Fruit fly (Drosophila melanogaster): ENCODE results near the gene Usp32.

Gene Usp32

dm6 chr3L:19836375-19836937 is 34.5 kb upstream of the Usp32 start, which contains the start of gene kto (continued):
- TF ChIP-seq sna (GFP tag; IDR thresholded peaks at IDR 0.05; ENCODE audit: partially characterized antibody): peak; percentile 83
- peak; percentile 79 for TF ChIP-seq CG14860 (GFP tag; IDR thresholded peaks at IDR 0.05; ENCODE audit: partially characterized antibody)
- no peak for TF ChIP-seq Gug (GFP tag; IDR thresholded peaks at IDR 0.05)
- peak; percentile 90 for TF ChIP-seq HLH4C (GFP tag; IDR thresholded peaks at IDR 0.05; ENCODE audit: partially characterized antibody)
- no peak for TF ChIP-seq bowl (GFP tag; IDR thresholded peaks at IDR 0.05)
- TF ChIP-seq CG15073 (GFP tag; optimal IDR thresholded peaks at IDR 0.05): no peak
- no peak for TF ChIP-seq Ravus (GFP tag; IDR thresholded peaks at IDR 0.05)
- TF ChIP-seq CG6791 (GFP tag; IDR thresholded peaks at IDR 0.05; ENCODE audit: partially characterized antibody): peak; percentile 91
- TF ChIP-seq sob (GFP tag; IDR thresholded peaks at IDR 0.05): no peak
- no peak for TF ChIP-seq CG11560 (tag; IDR thresholded peaks at IDR 0.05)
- no peak for TF ChIP-seq gsb (GFP tag; IDR thresholded peaks at IDR 0.05)
- no peak for TF ChIP-seq CrebB (tag; optimal IDR thresholded peaks at IDR 0.05)
- no peak for TF ChIP-seq NC2β (GFP tag; optimal IDR thresholded peaks at IDR 0.05)
- no peak for TF ChIP-seq sd (tag; optimal IDR thresholded peaks at IDR 0.05)
- peak; percentile 41 for TF ChIP-seq YL-1 (GFP tag; optimal IDR thresholded peaks at IDR 0.05)
- no peak for TF ChIP-seq CG2712 (tag; optimal IDR thresholded peaks at IDR 0.05)
- peak; percentile 28; the same call in 1 of the 2 replicates for TF ChIP-seq CG42726 (GFP tag; IDR thresholded peaks at IDR 0.05; ENCODE audit: partially characterized antibody)
- TF ChIP-seq Eip74EF (GFP tag; optimal IDR thresholded peaks at IDR 0.05): no peak
- TF ChIP-seq h (optimal IDR thresholded peaks at IDR 0.05): no peak
- TF ChIP-seq sqz (GFP tag; optimal IDR thresholded peaks at IDR 0.05): no peak
- no peak for TF ChIP-seq CG31365 (tag; optimal IDR thresholded peaks at IDR 0.05)
- peak; percentile 70 for TF ChIP-seq CG2129 (GFP tag; IDR thresholded peaks at IDR 0.05; ENCODE audit: partially characterized antibody)
- TF ChIP-seq CG31224 (GFP tag; IDR thresholded peaks at IDR 0.05): no peak
- TF ChIP-seq NC2α (GFP tag; optimal IDR thresholded peaks at IDR 0.05): no peak
- TF ChIP-seq lmd (GFP tag; IDR thresholded peaks at IDR 0.05): no peak
- TF ChIP-seq Abd-B (GFP tag; optimal IDR thresholded peaks at IDR 0.05): no peak
- peak; percentile 84 for TF ChIP-seq sens (GFP tag)
- TF ChIP-seq MBD-R2 (GFP tag; IDR thresholded peaks at IDR 0.05): peak; percentile 69
- TF ChIP-seq CG4820 (GFP tag; optimal IDR thresholded peaks at IDR 0.05): no peak
- TF ChIP-seq CG11695 (GFP tag; IDR thresholded peaks at IDR 0.05): no peak
- TF ChIP-seq wor (GFP tag; IDR thresholded peaks at IDR 0.05): no peak
- no peak for TF ChIP-seq CG15601 (tag; optimal IDR thresholded peaks at IDR 0.05)
- peak; percentile 78 for TF ChIP-seq vnd (GFP tag; IDR thresholded peaks at IDR 0.05; ENCODE audit: partially characterized antibody)
- TF ChIP-seq CG13287 (GFP tag; IDR thresholded peaks at IDR 0.05; ENCODE audit: partially characterized antibody): peak; percentile 97
- no peak for TF ChIP-seq CG2199 (GFP tag; IDR thresholded peaks at IDR 0.05)
- no peak for TF ChIP-seq CG6813 (GFP tag; optimal IDR thresholded peaks at IDR 0.05)
- no peak for TF ChIP-seq Bteb2 (GFP tag; optimal IDR thresholded peaks at IDR 0.05)
- peak; percentile 81 for TF ChIP-seq zen2 (GFP tag; IDR thresholded peaks at IDR 0.05; ENCODE audit: partially characterized antibody)
- TF ChIP-seq CG13775 (GFP tag; optimal IDR thresholded peaks at IDR 0.05): no peak
- TF ChIP-seq CG16863 (GFP tag; optimal IDR thresholded peaks at IDR 0.05): no peak
- peak; percentile 68 for TF ChIP-seq Aef1 (GFP tag; IDR thresholded peaks at IDR 0.05)
- TF ChIP-seq knrl (GFP tag; IDR thresholded peaks at IDR 0.05; ENCODE audit: partially characterized antibody): peak; percentile 76
- TF ChIP-seq ash1 (GFP tag; optimal IDR thresholded peaks at IDR 0.05): no peak
- no peak for TF ChIP-seq scrt (GFP tag; optimal IDR thresholded peaks at IDR 0.05)
- no peak for TF ChIP-seq CG3847 (GFP tag; IDR thresholded peaks at IDR 0.05)
- TF ChIP-seq twi (tag; optimal IDR thresholded peaks at IDR 0.05): no peak
- no peak for TF ChIP-seq phol (tag; optimal IDR thresholded peaks at IDR 0.05)
- no peak for TF ChIP-seq Fer3 (tag; optimal IDR thresholded peaks at IDR 0.05)
- TF ChIP-seq Hmr (GFP tag; optimal IDR thresholded peaks at IDR 0.05): no peak
- TF ChIP-seq Atf3 (GFP tag; optimal IDR thresholded peaks at IDR 0.05): no peak
- no peak for TF ChIP-seq Lpt (GFP tag; optimal IDR thresholded peaks at IDR 0.05)

Data from whole organism, embryonic.